Worm (Caenorhabditis elegans) whole organism, mixed stage, embryonic: Measurements from ENCODE around the gene B0024.3.

Source experiments
- blmp-1 ChIP-seq: fragments of 150-350 bp; optimal IDR thresholded peaks from 2 replicates; lab custom pipeline; 2014; ENCODE audit warnings: missing biosample characterization, missing genetic modification characterization
- ceh-39 ChIP-seq: fragments of 150-350 bp; optimal IDR thresholded peaks from 2 replicates; lab custom pipeline; 2014; ENCODE audit warnings: missing biosample characterization, missing genetic modification characterization
- elt-3 ChIP-seq: fragments of 150-350 bp; optimal IDR thresholded peaks from 2 replicates; lab custom pipeline; 2014; ENCODE audit warnings: missing biosample characterization, missing genetic modification characterization
- flh-1 ChIP-seq: fragments of 200-800 bp; sonication (Bioruptor generic); optimal IDR thresholded peaks from 2 replicates; lab custom pipeline; 2018; ENCODE audit warnings: mild to moderate bottlenecking, missing genetic modification characterization, moderate library complexity, missing compliant biosample characterization
- ham-2 ChIP-seq: fragments of 200-800 bp; sonication (Bioruptor generic); optimal IDR thresholded peaks from 2 replicates; lab custom pipeline; 2018; ENCODE audit warnings: mild to moderate bottlenecking, missing genetic modification characterization, missing compliant biosample characterization
- tbx-8 ChIP-seq: fragments of 200-800 bp; sonication (Bioruptor generic); optimal IDR thresholded peaks from 2 replicates; lab custom pipeline; 2018; ENCODE audit warnings: mild to moderate bottlenecking, missing genetic modification characterization, moderate library complexity, missing compliant biosample characterization
- unc-39 ChIP-seq: fragments of 150-350 bp; optimal IDR thresholded peaks from 2 replicates; lab custom pipeline; 2014; ENCODE audit warnings: missing biosample characterization, missing genetic modification characterization
- unc-62 ChIP-seq: fragments of 150-350 bp; optimal IDR thresholded peaks from 2 replicates; lab custom pipeline; 2014; ENCODE audit warnings: missing biosample characterization, missing genetic modification reagents, missing genetic modification characterization

- no peak for TF ChIP-seq unc-39
- no peak for TF ChIP-seq ham-2 (GFP tag; lab: Kevin White, UChicago)
- no peak for TF ChIP-seq unc-62 (GFP tag; lab: Kevin White, UChicago)
- TF ChIP-seq blmp-1 (tag; lab: Kevin White, UChicago), result no peak
- no peak for TF ChIP-seq ceh-39
- no peak for TF ChIP-seq elt-3 (tag; lab: Kevin White, UChicago)
- TF ChIP-seq tbx-8 (GFP tag; lab: Kevin White, UChicago), result no peak
- TF ChIP-seq flh-1 (GFP tag; lab: Kevin White, UChicago), result no peak
Observed at ce11 chrV:10277579-10277978, 9.8 kb upstream of the B0024.3 start, which contains the start of gene lys-1.
